Fruit fly (Drosophila melanogaster) whole organism, embryonic: ENCODE measurements around the gene lawc.

Experiments used
- CG10321 ChIP-seq: fragments of 200-800 bp; sonication (Bioruptor generic); IDR thresholded peaks from 2 replicates; pipeline ENCODE4 v1.3.6; 2022; ENCODE audit warnings: missing biosample characterization, missing genetic modification characterization
- CG11456 ChIP-seq: fragments of 200-800 bp; sonication (Bioruptor generic); IDR thresholded peaks from 3 replicates; pipeline ENCODE4 v1.3.6; 2022; ENCODE audit warnings: missing biosample characterization, missing genetic modification characterization
- CG11695 ChIP-seq: fragments of 200-800 bp; sonication (Bioruptor generic); IDR thresholded peaks from 3 replicates; pipeline ENCODE4 v1.3.6; 2022; ENCODE audit warnings: missing biosample characterization, missing genetic modification characterization
- CG12219 ChIP-seq: fragments of 200-800 bp; sonication (Bioruptor generic); optimal IDR thresholded peaks from 3 replicates; lab custom pipeline; 2018; ENCODE audit warnings: missing biosample characterization, mild to moderate bottlenecking, missing genetic modification characterization
- CG12236 ChIP-seq: fragments of 200-800 bp; sonication (Bioruptor generic); optimal IDR thresholded peaks from 2 replicates; lab custom pipeline; 2016; ENCODE audit warnings: missing biosample characterization, missing genetic modification characterization
- CG18599 ChIP-seq: fragments of 200-800 bp; sonication (Bioruptor generic); optimal IDR thresholded peaks from 3 replicates; lab custom pipeline; 2017; ENCODE audit warnings: missing biosample characterization, missing genetic modification characterization, mild to moderate bottlenecking, moderate library complexity, missing genetic modification reagents
- CG2678 ChIP-seq: fragments of 200-800 bp; sonication (Bioruptor generic); optimal IDR thresholded peaks from 3 replicates; lab custom pipeline; 2019; ENCODE audit warnings: missing biosample characterization, mild to moderate bottlenecking, missing genetic modification characterization, moderate library complexity
- CG3281 ChIP-seq: fragments of 200-800 bp; sonication (Bioruptor generic); optimal IDR thresholded peaks from 3 replicates; lab custom pipeline; 2017; ENCODE audit warnings: missing biosample characterization, mild to moderate bottlenecking, missing genetic modification characterization
- CG33213 ChIP-seq: fragments of 200-800 bp; sonication (Bioruptor generic); optimal IDR thresholded peaks from 3 replicates; lab custom pipeline; 2016; ENCODE audit warnings: missing biosample characterization, missing genetic modification characterization
- CG3847 ChIP-seq: fragments of 200-800 bp; sonication (Bioruptor generic); IDR thresholded peaks from 2 replicates; pipeline ENCODE4 v1.3.6; 2022; ENCODE audit warnings: missing biosample characterization, missing genetic modification characterization
- CG6175 ChIP-seq: fragments of 200-800 bp; sonication (Bioruptor generic); IDR thresholded peaks from 3 replicates; pipeline ENCODE4 v1.3.6; 2022; ENCODE audit warnings: missing biosample characterization, missing genetic modification characterization
- CG6272 ChIP-seq: fragments of 200-800 bp; sonication (Bioruptor generic); IDR thresholded peaks from 2 replicates; pipeline ENCODE4 v1.3.6; 2022; ENCODE audit warnings: missing biosample characterization, missing genetic modification characterization
- CG6854 ChIP-seq: fragments of 200-800 bp; sonication (Bioruptor generic); optimal IDR thresholded peaks from 3 replicates; lab custom pipeline; 2017; ENCODE audit warnings: missing biosample characterization, mild to moderate bottlenecking, missing genetic modification characterization
- CG7357 ChIP-seq: fragments of 200-800 bp; sonication (Bioruptor generic); IDR thresholded peaks from 3 replicates; pipeline ENCODE4 v1.3.6; 2022; ENCODE audit warnings: missing biosample characterization, missing genetic modification characterization
- CG9437 ChIP-seq: fragments of 200-800 bp; sonication (Bioruptor generic); optimal IDR thresholded peaks from 2 replicates; lab custom pipeline; 2018; ENCODE audit warnings: missing biosample characterization, mild to moderate bottlenecking, missing genetic modification characterization
- CG9609 ChIP-seq: fragments of 200-800 bp; sonication (Bioruptor generic); optimal IDR thresholded peaks from 3 replicates; lab custom pipeline; 2016; ENCODE audit warnings: missing biosample characterization, missing genetic modification characterization
- CTCF ChIP-seq: fragments of 200-800 bp; sonication (Bioruptor generic); optimal IDR thresholded peaks from 2 replicates; lab custom pipeline; 2017; ENCODE audit warnings: missing biosample characterization, mild to moderate bottlenecking, missing genetic modification characterization, moderate library complexity
- D ChIP-seq, 2 experiments: fragments of 200-800 bp in 1 of 2; fragments of >200 bp in 1 of 2; sonication (Bioruptor generic) in 1 of 2; optimal IDR thresholded peaks; 2 replicates in 1 of 2; 3 replicates in 1 of 2; lab custom pipeline; 2017; ENCODE audit warnings: mild to moderate bottlenecking in 1 of 2, missing biosample characterization in 1 of 2, missing genetic modification characterization in 1 of 2, missing genetic modification reagents in 1 of 2
- Dek ChIP-seq: fragments of 200-800 bp; sonication (Bioruptor generic); optimal IDR thresholded peaks from 3 replicates; lab custom pipeline; 2019; ENCODE audit warnings: missing biosample characterization, mild to moderate bottlenecking, missing genetic modification characterization, moderate library complexity
- Lhr ChIP-seq: fragments of 200-800 bp; sonication (Bioruptor generic); optimal IDR thresholded peaks from 3 replicates; lab custom pipeline; 2017; ENCODE audit warnings: mild to moderate bottlenecking, missing biosample characterization, missing genetic modification reagents, missing genetic modification characterization
- Mes4 ChIP-seq: fragments of 200-800 bp; sonication (Bioruptor generic); optimal IDR thresholded peaks from 2 replicates; lab custom pipeline; 2016; ENCODE audit warnings: missing biosample characterization, missing genetic modification characterization
- Nf-YB ChIP-seq: fragments of 200-800 bp; sonication (Bioruptor generic); optimal IDR thresholded peaks from 3 replicates; lab custom pipeline; 2019; ENCODE audit warnings: missing biosample characterization, mild to moderate bottlenecking, missing genetic modification characterization, moderate library complexity
- NfI ChIP-seq: fragments of 200-800 bp; sonication (Bioruptor generic); optimal IDR thresholded peaks from 3 replicates; lab custom pipeline; 2018; ENCODE audit warnings: missing biosample characterization, mild to moderate bottlenecking, missing genetic modification characterization, moderate library complexity
- Rfx ChIP-seq: fragments of 200-800 bp; sonication (Bioruptor generic); IDR thresholded peaks from 2 replicates; pipeline ENCODE4 v1.3.6; 2022; ENCODE audit warnings: missing biosample characterization, missing genetic modification characterization
- Sin3A ChIP-seq: fragments of >200 bp; optimal IDR thresholded peaks from 2 replicates; lab custom pipeline; 2018
- Ssrp ChIP-seq: fragments of 200-800 bp; sonication (Bioruptor generic); optimal IDR thresholded peaks from 2 replicates; lab custom pipeline; 2018; ENCODE audit warnings: missing biosample characterization, mild to moderate bottlenecking, missing genetic modification characterization, moderate library complexity
- ac ChIP-seq: fragments of 200-800 bp; sonication (Bioruptor generic); optimal IDR thresholded peaks from 3 replicates; lab custom pipeline; 2017; ENCODE audit warnings: missing biosample characterization, mild to moderate bottlenecking, missing genetic modification characterization
- aop ChIP-seq: fragments of 200-800 bp; sonication (Bioruptor generic); IDR thresholded peaks from 2 replicates; pipeline ENCODE4 v1.3.6; 2022; ENCODE audit warnings: missing biosample characterization, missing genetic modification characterization
- ara ChIP-seq: fragments of 200-800 bp; sonication (Bioruptor generic); IDR thresholded peaks from 2 replicates; pipeline ENCODE4 v1.3.6; 2022; ENCODE audit warnings: missing biosample characterization, missing genetic modification characterization
- chif ChIP-seq, 2 experiments: fragments of 200-800 bp; sonication (Bioruptor generic); optimal IDR thresholded peaks; 3 replicates each; lab custom pipeline; 2016; ENCODE audit warnings: missing biosample characterization in 2 of 2, missing genetic modification characterization in 2 of 2
- eve ChIP-seq, 2 experiments: fragments of >200 bp; optimal IDR thresholded peaks; 2 replicates each; lab custom pipeline; 2017; ENCODE audit warnings: missing biosample characterization in 2 of 2, missing genetic modification characterization in 2 of 2
- fd96Cb ChIP-seq: fragments of 200-800 bp; sonication (Bioruptor generic); optimal IDR thresholded peaks from 2 replicates; lab custom pipeline; 2018; ENCODE audit warnings: missing biosample characterization, mild to moderate bottlenecking, missing genetic modification characterization, moderate library complexity
- ftz-f1 ChIP-seq: fragments of 200-800 bp; sonication (Bioruptor generic); optimal IDR thresholded peaks from 2 replicates; lab custom pipeline; 2016; ENCODE audit warnings: missing biosample characterization, missing genetic modification characterization
- gcm2 ChIP-seq: fragments of 200-800 bp; sonication (Bioruptor generic); optimal IDR thresholded peaks from 2 replicates; lab custom pipeline; 2016; ENCODE audit warnings: missing biosample characterization, missing genetic modification characterization
- jumu ChIP-seq: fragments of 200-800 bp; sonication (Bioruptor generic); optimal IDR thresholded peaks from 3 replicates; lab custom pipeline; 2016; ENCODE audit warnings: missing biosample characterization, missing genetic modification characterization
- lab ChIP-seq: fragments of 200-800 bp; sonication (Bioruptor generic); optimal IDR thresholded peaks from 3 replicates; lab custom pipeline; 2017; ENCODE audit warnings: missing biosample characterization, missing genetic modification characterization, mild to moderate bottlenecking, moderate library complexity, missing genetic modification reagents
- lilli ChIP-seq: fragments of 200-800 bp; sonication (Bioruptor generic); optimal IDR thresholded peaks from 3 replicates; lab custom pipeline; 2016; ENCODE audit warnings: missing biosample characterization, missing genetic modification characterization
- lov ChIP-seq, 2 experiments: fragments of 200-800 bp in 1 of 2; fragments of >200 bp in 1 of 2; sonication (Bioruptor generic) in 1 of 2; IDR thresholded peaks in 1 of 2; optimal IDR thresholded peaks in 1 of 2; 2 replicates in 1 of 2; 3 replicates in 1 of 2; pipeline versions ENCODE4 v1.3.6 to Lab custom; 2017 to 2022; ENCODE audit warnings: missing biosample characterization in 1 of 2, missing genetic modification characterization in 1 of 2
- pfk ChIP-seq: fragments of 200-800 bp; sonication (Bioruptor generic); optimal IDR thresholded peaks from 2 replicates; lab custom pipeline; 2018; ENCODE audit warnings: missing biosample characterization, mild to moderate bottlenecking, missing genetic modification characterization, moderate library complexity
- pho ChIP-seq: fragments of 200-800 bp; sonication (Bioruptor generic); optimal IDR thresholded peaks from 2 replicates; lab custom pipeline; 2016; ENCODE audit warnings: missing biosample characterization, missing genetic modification characterization
- scrt ChIP-seq: fragments of 200-800 bp; sonication (Bioruptor generic); optimal IDR thresholded peaks from 2 replicates; lab custom pipeline; 2018; ENCODE audit warnings: missing biosample characterization, mild to moderate bottlenecking, missing genetic modification characterization, moderate library complexity
- sd ChIP-seq: fragments of 200-800 bp; sonication (Bioruptor generic); optimal IDR thresholded peaks from 3 replicates; lab custom pipeline; 2018; ENCODE audit warnings: missing biosample characterization, mild to moderate bottlenecking, missing genetic modification characterization, moderate library complexity
- sens ChIP-seq: fragments of 200-800 bp; sonication (Bioruptor generic); peaks from one replicate; lab custom pipeline; 2016; ENCODE audit warnings: missing biosample characterization, missing genetic modification characterization
- sima ChIP-seq: fragments of 200-800 bp; sonication (Bioruptor generic); optimal IDR thresholded peaks from 2 replicates; lab custom pipeline; 2016; ENCODE audit warnings: missing biosample characterization, missing genetic modification characterization
- sisA ChIP-seq: fragments of 200-800 bp; sonication (Bioruptor generic); IDR thresholded peaks from 2 replicates; pipeline ENCODE4 v1.3.6; 2022; ENCODE audit warnings: missing biosample characterization, missing genetic modification characterization
- sr ChIP-seq: fragments of 200-800 bp; sonication (Bioruptor generic); IDR thresholded peaks from 3 replicates; pipeline ENCODE4 v1.3.6; 2022; ENCODE audit warnings: missing biosample characterization, missing genetic modification characterization
- sug ChIP-seq: fragments of 200-800 bp; optimal IDR thresholded peaks from 2 replicates; lab custom pipeline; 2019; ENCODE audit warnings: missing biosample characterization, mild to moderate bottlenecking, missing genetic modification characterization, moderate library complexity
- tap ChIP-seq: fragments of 200-800 bp; optimal IDR thresholded peaks from 3 replicates; lab custom pipeline; 2019; ENCODE audit warnings: missing biosample characterization, mild to moderate bottlenecking, missing genetic modification characterization, moderate library complexity
- tgo ChIP-seq: fragments of 200-800 bp; sonication (Bioruptor generic); IDR thresholded peaks from 3 replicates; pipeline ENCODE4 v1.3.6; 2022; ENCODE audit warnings: missing biosample characterization, missing genetic modification characterization
- tio ChIP-seq: fragments of 200-800 bp; sonication (Bioruptor generic); optimal IDR thresholded peaks from 2 replicates; lab custom pipeline; 2017; ENCODE audit warnings: missing biosample characterization, missing genetic modification characterization, inconsistent platforms

lawc gene

DNA sequence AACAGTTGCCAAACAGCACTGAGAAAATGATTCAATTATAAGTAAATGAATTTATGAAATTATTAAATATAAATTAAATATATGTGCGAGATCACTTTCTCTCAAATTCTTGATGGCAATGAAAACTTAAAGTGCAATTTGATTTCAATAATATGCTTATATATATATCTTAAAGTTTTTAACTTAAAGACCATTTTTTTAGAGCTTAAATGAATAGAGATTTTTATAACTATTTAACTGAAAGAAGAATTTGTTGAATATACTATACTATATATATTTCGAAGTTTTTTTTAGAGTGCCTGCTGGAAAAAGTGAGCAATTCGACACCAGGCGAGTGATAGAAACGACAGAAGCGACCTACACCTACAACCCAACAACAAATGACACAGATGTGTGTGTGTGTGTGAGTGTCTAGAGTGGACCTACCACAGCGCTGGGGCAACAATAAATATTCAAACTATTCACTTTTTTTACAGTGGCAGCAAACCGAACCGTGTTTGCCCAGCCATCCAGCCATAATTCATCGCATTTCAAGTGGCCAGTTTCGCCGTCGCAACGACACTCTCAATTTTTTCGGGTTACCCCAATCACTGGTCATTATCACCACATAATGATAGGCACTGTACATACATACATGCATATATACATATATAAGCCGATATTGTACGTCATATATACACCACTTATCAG lies 33.6 kb upstream of the lawc start (continued):
- no peak for TF ChIP-seq D (optimal IDR thresholded peaks at IDR 0.05; lab: Kevin White, UChicago)
- no peak for TF ChIP-seq D (GFP tag; optimal IDR thresholded peaks at IDR 0.05; lab: Kevin White, UChicago)
- TF ChIP-seq sens (GFP tag; lab: Kevin White, UChicago): peak; percentile 28
- no peak for TF ChIP-seq CG12236 (GFP tag; lab: Kevin White, UChicago)
- no peak for TF ChIP-seq aop (GFP tag; lab: Robert Waterston, UW)
- peak; percentile 75 for TF ChIP-seq CG2678
- TF ChIP-seq ara (GFP tag; lab: Robert Waterston, UW): no peak
- TF ChIP-seq chif (GFP tag; optimal IDR thresholded peaks at IDR 0.05; lab: Kevin White, UChicago): no peak
- TF ChIP-seq sr (GFP tag; lab: Robert Waterston, UW): 0 out of 3 replicates have a peak, but pooled peaks have one; percentile 19
- TF ChIP-seq tio (GFP tag; lab: Kevin White, UChicago): no peak
- peak; percentile 20 for TF ChIP-seq sd
- TF ChIP-seq CG9609 (GFP tag; lab: Kevin White, UChicago): no peak
- TF ChIP-seq sima (GFP tag; lab: Kevin White, UChicago): no peak
- peak; percentile 60 for TF ChIP-seq Rfx (GFP tag; lab: Robert Waterston, UW)
- TF ChIP-seq pho: no peak
- TF ChIP-seq CG12219: no peak
- no peak for TF ChIP-seq CTCF (GFP tag; lab: Kevin White, UChicago)
- 0 out of 2 replicates have a peak, but pooled peaks have one; percentile 17 for TF ChIP-seq CG3847
- TF ChIP-seq lov (optimal IDR thresholded peaks at IDR 0.05; lab: Kevin White, UChicago): no peak
- TF ChIP-seq lov (GFP tag; IDR thresholded peaks at IDR 0.05; lab: Robert Waterston, UW): no peak
- peak; percentile 36 for TF ChIP-seq tap (tag; lab: Kevin White, UChicago)
- no peak for TF ChIP-seq ac (GFP tag; lab: Kevin White, UChicago)
- TF ChIP-seq CG33213 (GFP tag; lab: Kevin White, UChicago): no peak
- peak; percentile 54 for TF ChIP-seq CG9437 (GFP tag; lab: Kevin White, UChicago)
- peak; percentile 24 for TF ChIP-seq CG3281 (GFP tag; lab: Kevin White, UChicago)
- no peak; the same call in 2 of the 3 replicates for TF ChIP-seq CG7357
- TF ChIP-seq CG6854 (GFP tag; lab: Kevin White, UChicago): no peak
- no peak for TF ChIP-seq eve (GFP tag; optimal IDR thresholded peaks at IDR 0.05; lab: Kevin White, UChicago)
- TF ChIP-seq CG6175: 0 out of 3 replicates have a peak, but pooled peaks have one; percentile 51
- TF ChIP-seq CG11695 (GFP tag; lab: Robert Waterston, UW): 0 out of 3 replicates have a peak, but pooled peaks have one; percentile 57
- no peak for TF ChIP-seq scrt (GFP tag; lab: Kevin White, UChicago)
- TF ChIP-seq jumu (GFP tag; lab: Kevin White, UChicago): no peak
- TF ChIP-seq lab (GFP tag; lab: Kevin White, UChicago): peak; percentile 61
- peak; percentile 81 for TF ChIP-seq Ssrp (tag; lab: Kevin White, UChicago)
- TF ChIP-seq sisA (GFP tag; lab: Robert Waterston, UW): peak; percentile 23; the same call in 1 of the 2 replicates
- peak; percentile 37 for TF ChIP-seq CG18599 (GFP tag; lab: Kevin White, UChicago)
- no peak for TF ChIP-seq lilli (GFP tag; lab: Kevin White, UChicago)
- TF ChIP-seq sug (tag; lab: Kevin White, UChicago): peak; percentile 55
- TF ChIP-seq Lhr (GFP tag; lab: Kevin White, UChicago): no peak
- no peak for TF ChIP-seq NfI
- no peak for TF ChIP-seq pfk (GFP tag; lab: Kevin White, UChicago)
- no peak for TF ChIP-seq ftz-f1 (GFP tag; lab: Kevin White, UChicago)
- TF ChIP-seq Mes4: no peak
- TF ChIP-seq fd96Cb (tag; lab: Kevin White, UChicago): peak; percentile 72
- peak; percentile 53 for TF ChIP-seq Nf-YB (GFP tag; lab: Kevin White, UChicago)
- TF ChIP-seq gcm2: no peak
- TF ChIP-seq Dek (tag; lab: Kevin White, UChicago): no peak
- TF ChIP-seq CG10321 (GFP tag; lab: Robert Waterston, UW): no peak
- no peak for TF ChIP-seq Sin3A (lab: Kevin White, UChicago)
- TF ChIP-seq CG6272 (GFP tag; lab: Robert Waterston, UW): no peak
- TF ChIP-seq CG11456 (GFP tag; lab: Robert Waterston, UW): no peak
- TF ChIP-seq tgo (GFP tag; lab: Robert Waterston, UW): 0 out of 3 replicates have a peak, but pooled peaks have one; percentile 30
